Worm (Caenorhabditis elegans) whole organism, mixed stage, embryonic: ENCODE data around the gene Y11D7A.5.

ENCODE experiments used
- ces-1 ChIP-seq: fragments of 150-350 bp; optimal IDR thresholded peaks from 2 replicates; lab custom pipeline; 2014; ENCODE audit warnings: missing biosample characterization, missing genetic modification reagents, missing genetic modification characterization
- elt-3 ChIP-seq: fragments of 150-350 bp; optimal IDR thresholded peaks from 2 replicates; lab custom pipeline; 2014; ENCODE audit warnings: missing biosample characterization, missing genetic modification characterization
- lin-13 ChIP-seq: fragments of 150-350 bp; optimal IDR thresholded peaks from 2 replicates; lab custom pipeline; 2014; ENCODE audit warnings: missing biosample characterization, missing genetic modification characterization
- nhr-2 ChIP-seq: fragments of 150-350 bp; optimal IDR thresholded peaks from 2 replicates; lab custom pipeline; 2014; ENCODE audit warnings: missing biosample characterization, missing genetic modification characterization
- nhr-237 ChIP-seq: fragments of 150-350 bp; optimal IDR thresholded peaks from 2 replicates; lab custom pipeline; 2014; ENCODE audit warnings: missing biosample characterization, missing genetic modification characterization
- nhr-28 ChIP-seq: fragments of 150-350 bp; optimal IDR thresholded peaks from 2 replicates; lab custom pipeline; 2014; ENCODE audit warnings: missing biosample characterization, missing genetic modification characterization
- sem-2 ChIP-seq: fragments of 200-800 bp; sonication (Bioruptor generic); optimal IDR thresholded peaks from 2 replicates; lab custom pipeline; 2018; ENCODE audit warnings: mild to moderate bottlenecking, missing genetic modification characterization, missing compliant biosample characterization
- snpc-4 ChIP-seq: fragments of 150-350 bp; optimal IDR thresholded peaks from 2 replicates; lab custom pipeline; 2014; ENCODE audit warnings: missing biosample characterization, missing genetic modification characterization
- unc-120 ChIP-seq: sonication (generic microtip); optimal IDR thresholded peaks from 2 replicates; lab custom pipeline; 2017; ENCODE audit warnings: missing genetic modification characterization, missing compliant biosample characterization; ENCODE audit not compliant: poor library complexity, severe bottlenecking
- unc-62 ChIP-seq: fragments of 150-350 bp; optimal IDR thresholded peaks from 2 replicates; lab custom pipeline; 2014; ENCODE audit warnings: missing biosample characterization, missing genetic modification reagents, missing genetic modification characterization
- ztf-11 ChIP-seq: fragments of 150-350 bp; optimal IDR thresholded peaks from 2 replicates; lab custom pipeline; 2014; ENCODE audit warnings: missing biosample characterization, missing genetic modification characterization

DNA sequence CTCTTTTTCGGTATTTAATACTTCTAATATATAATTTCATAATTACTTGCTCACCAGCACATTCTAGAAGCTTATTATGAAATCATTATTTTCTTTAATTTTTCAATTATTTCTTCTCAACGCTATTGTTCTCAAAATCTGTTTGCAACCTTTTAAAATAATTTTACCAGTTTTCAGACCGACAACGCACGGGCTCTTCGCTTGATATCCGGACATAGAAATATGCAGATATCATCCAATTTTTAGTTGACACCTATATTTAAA, 45.5 kb downstream of the Y11D7A.5 start, which contains the start of gene wnk-1:
- TF ChIP-seq ztf-11 (tag; lab: Kevin White, UChicago) (no peak), lin-13 (tag; lab: Kevin White, UChicago) (no peak), elt-3 (tag; lab: Kevin White, UChicago) (no peak), nhr-237 (tag; lab: Kevin White, UChicago) (no peak), sem-2 (GFP tag; lab: Kevin White, UChicago) (no peak), nhr-28 (tag; lab: Kevin White, UChicago) (no peak), snpc-4 (tag; lab: Kevin White, UChicago) (no peak), unc-62 (GFP tag; lab: Kevin White, UChicago) (no peak), ces-1 (GFP tag; lab: Kevin White, UChicago) (no peak), nhr-2 (tag; lab: Kevin White, UChicago) (no peak), unc-120 (tag; lab: Kevin White, UChicago) (no peak)
